Fruit fly (Drosophila melanogaster) S2 (cell line): Measurements from ENCODE around the gene Ras64B.

Experiments used
- CG8478 ChIP-seq: fragments of >200 bp; optimal IDR thresholded peaks from 2 replicates; lab custom pipeline; 2018
- CTCF ChIP-seq, 2 experiments: fragments of >200 bp; optimal IDR thresholded peaks; 2 replicates each; lab custom pipeline; 2018

DNA sequence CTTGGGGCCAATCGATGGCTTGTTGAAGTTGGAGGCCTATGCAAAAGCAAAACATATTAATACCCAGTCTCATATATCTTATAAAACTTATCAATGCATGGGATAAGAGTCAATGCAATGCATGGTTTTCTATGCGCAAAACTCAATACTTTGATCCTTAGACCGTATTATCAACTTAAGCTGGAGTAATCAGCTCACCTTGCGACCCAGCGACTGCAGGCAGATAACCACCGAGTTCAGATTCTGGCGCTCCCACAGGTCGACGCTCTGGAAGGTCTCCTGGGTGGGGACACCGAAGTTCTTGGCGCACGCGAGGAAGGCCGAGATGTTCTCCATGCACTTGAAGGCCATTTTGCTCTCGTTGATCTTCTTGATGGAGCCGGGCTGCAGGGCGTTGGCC lies 23.8 kb upstream of the Ras64B start:
- TF ChIP-seq CTCF (optimal IDR thresholded peaks at IDR 0.05; lab: Kevin White, UChicago) (no peak), CG8478 (lab: Kevin White, UChicago) (no peak)
